Fruit fly (Drosophila melanogaster): ENCODE measurements around the gene Ndc80.

dm6 chrX:13570255-13570654 lies 41.6 kb downstream of the Ndc80 start:
- no peak for TF ChIP-seq Sin3A (optimal IDR thresholded peaks at IDR 0.05)
- TF ChIP-seq h (optimal IDR thresholded peaks at IDR 0.05) = no peak

Measured in Kc167 (cell line).